Worm (Caenorhabditis elegans): ENCODE data around the gene chs-2.
A peak's percentile ranks its signal among the peaks of the same experiment; 100 is the strongest.

- TF ChIP-seq ama-1 (optimal IDR thresholded peaks at IDR 0.05): no peak
- peak; percentile 33 for TF ChIP-seq ceh-13 (GFP tag; optimal IDR thresholded peaks at IDR 0.05)
- TF ChIP-seq B0310.2 (tag; optimal IDR thresholded peaks at IDR 0.05): peak; percentile 39
- TF ChIP-seq F13C5.2 (tag; optimal IDR thresholded peaks at IDR 0.05): peak; percentile 96
- peak; percentile 78 for TF ChIP-seq ceh-36 (tag; optimal IDR thresholded peaks at IDR 0.05)
Observed at ce11 chrII:255124-255523, 58.3 kb downstream of the chs-2 start.

All from whole organism, early embryonic.